Worm (Caenorhabditis elegans) whole organism, young adult: ENCODE measurements around the gene mcm-3AP.

Experiments
- B0019.2 ChIP-seq: fragments of 200-800 bp; sonication (Bioruptor generic); conservative IDR thresholded peaks from 2 replicates; pipeline ENCODE4 v1.3.6; 2022; ENCODE audit warnings: missing genetic modification reagents, missing genetic modification characterization, missing compliant biosample characterization
- B0035.1 ChIP-seq: sonication (generic microtip); optimal IDR thresholded peaks from 2 replicates; lab custom pipeline; 2016; ENCODE audit warnings: missing genetic modification characterization, mild to moderate bottlenecking, missing compliant biosample characterization, missing genotype, missing genetic modification reagents
- B0261.1 ChIP-seq: sonication (generic microtip); optimal IDR thresholded peaks from 2 replicates; lab custom pipeline; 2016; ENCODE audit warnings: mild to moderate bottlenecking, missing genetic modification characterization, moderate library complexity, missing compliant biosample characterization
- B0336.3 ChIP-seq: fragments of 200-800 bp; sonication (Bioruptor generic); IDR thresholded peaks from 2 replicates; pipeline ENCODE4 v1.3.6; 2022; ENCODE audit warnings: missing genetic modification characterization, missing compliant biosample characterization
- D2030.7 ChIP-seq: fragments of 200-800 bp; sonication (Bioruptor generic); IDR thresholded peaks from 2 replicates; pipeline ENCODE4 v1.3.6; 2022; ENCODE audit warnings: missing genetic modification reagents, missing genetic modification characterization, missing compliant biosample characterization
- F22D6.2 ChIP-seq: sonication (generic microtip); optimal IDR thresholded peaks from 2 replicates; lab custom pipeline; 2016; ENCODE audit warnings: mild to moderate bottlenecking, missing genetic modification characterization, missing compliant biosample characterization
- F33H1.4 ChIP-seq: fragments of 200-800 bp; sonication (Bioruptor generic); IDR thresholded peaks from 2 replicates; pipeline ENCODE4 v1.3.6; 2022; ENCODE audit warnings: missing genetic modification reagents, missing genetic modification characterization, missing compliant biosample characterization
- F39B2.1 ChIP-seq: fragments of 200-800 bp; sonication (Bioruptor generic); IDR thresholded peaks from 2 replicates; pipeline ENCODE4 v1.3.6; 2022; ENCODE audit warnings: missing genetic modification reagents, missing genetic modification characterization, missing compliant biosample characterization
- F52B5.7 ChIP-seq: sonication (generic microtip); optimal IDR thresholded peaks from 2 replicates; lab custom pipeline; 2016; ENCODE audit warnings: mild to moderate bottlenecking, missing genetic modification characterization, missing compliant biosample characterization
- F55B11.4 ChIP-seq: sonication (generic microtip); optimal IDR thresholded peaks from 2 replicates; lab custom pipeline; 2016; ENCODE audit warnings: missing compliant biosample characterization, missing genetic modification characterization, borderline replicate concordance; ENCODE audit not compliant: insufficient read depth
- T26A5.8 ChIP-seq: sonication (generic microtip); optimal IDR thresholded peaks from 2 replicates; lab custom pipeline; 2016; ENCODE audit warnings: missing genetic modification characterization, missing compliant biosample characterization
- Y53G8AR.9 ChIP-seq: fragments of 200-800 bp; sonication (Bioruptor generic); conservative IDR thresholded peaks from 2 replicates; pipeline ENCODE4 v1.3.6; 2022; ENCODE audit warnings: missing genetic modification reagents, missing genetic modification characterization, missing compliant biosample characterization
- ama-1 ChIP-seq, 3 experiments: fragments of 150-350 bp in 1 of 3; sonication (generic microtip) in 2 of 3; optimal IDR thresholded peaks; 2 replicates each; lab custom pipeline; 2014 to 2018; ENCODE audit warnings: missing biosample characterization in 2 of 3, missing genetic modification characterization in 2 of 3, missing genetic modification reagents in 2 of 3
- bed-1 ChIP-seq: fragments of 200-800 bp; sonication (Bioruptor generic); IDR thresholded peaks from 2 replicates; pipeline ENCODE4 v1.3.6; 2022; ENCODE audit warnings: missing genetic modification reagents, missing genetic modification characterization, missing compliant biosample characterization
- cebp-1 ChIP-seq, 2 experiments: fragments of 200-800 bp in 1 of 2; sonication (Bioruptor generic) in 1 of 2; sonication (generic microtip) in 1 of 2; IDR thresholded peaks in 1 of 2; optimal IDR thresholded peaks in 1 of 2; 2 replicates each; pipeline versions ENCODE4 v1.3.6 to Lab custom; 2017 to 2022; ENCODE audit warnings: missing compliant biosample characterization in 2 of 2, missing genetic modification characterization in 2 of 2, mild to moderate bottlenecking in 1 of 2, missing genetic modification reagents in 1 of 2, moderate library complexity in 1 of 2
- cebp-2 ChIP-seq: fragments of 200-800 bp; sonication (Bioruptor generic); IDR thresholded peaks from 2 replicates; pipeline ENCODE4 v1.3.6; 2022; ENCODE audit warnings: missing genetic modification characterization, missing compliant biosample characterization
- ceh-91 ChIP-seq: fragments of 200-800 bp; sonication (Bioruptor generic); IDR thresholded peaks from 2 replicates; pipeline ENCODE4 v1.3.6; 2022; ENCODE audit warnings: missing genetic modification reagents, missing genetic modification characterization, missing compliant biosample characterization
- die-1 ChIP-seq: sonication (generic microtip); optimal IDR thresholded peaks from 2 replicates; lab custom pipeline; 2016; ENCODE audit warnings: missing genotype, mild to moderate bottlenecking, missing genetic modification characterization, missing compliant biosample characterization
- dox-1 ChIP-seq: fragments of 200-800 bp; sonication (Bioruptor generic); IDR thresholded peaks from 2 replicates; pipeline ENCODE4 v1.3.6; 2022; ENCODE audit warnings: missing genetic modification reagents, missing genetic modification characterization, missing compliant biosample characterization
- dpff-1 ChIP-seq: sonication (generic microtip); optimal IDR thresholded peaks from 2 replicates; lab custom pipeline; 2017; ENCODE audit warnings: mild to moderate bottlenecking, missing genetic modification characterization, missing compliant biosample characterization
- hmg-1.2 ChIP-seq: fragments of 200-800 bp; sonication (Bioruptor generic); IDR thresholded peaks from 2 replicates; pipeline ENCODE4 v1.3.6; 2022; ENCODE audit warnings: missing genetic modification reagents, missing genetic modification characterization, missing compliant biosample characterization
- lin-26 ChIP-seq: fragments of 200-800 bp; sonication (Bioruptor generic); IDR thresholded peaks from 2 replicates; pipeline ENCODE4 v1.3.6; 2022; ENCODE audit warnings: missing genetic modification reagents, missing genetic modification characterization, missing compliant biosample characterization
- madf-3 ChIP-seq: fragments of 200-800 bp; sonication (Bioruptor generic); IDR thresholded peaks from 2 replicates; pipeline ENCODE4 v1.3.6; 2022; ENCODE audit warnings: missing genetic modification reagents, missing genetic modification characterization, missing compliant biosample characterization
- madf-6 ChIP-seq: fragments of 200-800 bp; sonication (Bioruptor generic); IDR thresholded peaks from 2 replicates; pipeline ENCODE4 v1.3.6; 2022; ENCODE audit warnings: missing genetic modification reagents, missing genetic modification characterization, missing compliant biosample characterization
- nfya-2 ChIP-seq: fragments of 200-800 bp; sonication (Bioruptor generic); IDR thresholded peaks from 2 replicates; pipeline ENCODE4 v1.3.6; 2022; ENCODE audit warnings: missing genetic modification reagents, missing genetic modification characterization, missing compliant biosample characterization
- pbrm-1 ChIP-seq: fragments of 200-800 bp; sonication (Bioruptor generic); IDR thresholded peaks from 2 replicates; pipeline ENCODE4 v1.3.6; 2022; ENCODE audit warnings: missing genetic modification reagents, missing genetic modification characterization, missing compliant biosample characterization
- rec-8 ChIP-seq, 2 experiments: sonication (generic microtip); optimal IDR thresholded peaks; 2 replicates each; lab custom pipeline; 2016; ENCODE audit warnings: mild to moderate bottlenecking in 2 of 2, missing genetic modification characterization in 2 of 2, missing genetic modification reagents in 2 of 2, missing genotype in 2 of 2, missing biosample characterization in 1 of 2, missing compliant biosample characterization in 1 of 2, moderate library complexity in 1 of 2
- sdz-38 ChIP-seq: sonication (generic microtip); optimal IDR thresholded peaks from 2 replicates; lab custom pipeline; 2016; ENCODE audit warnings: missing genotype, missing genetic modification characterization, missing compliant biosample characterization
- snpc-1.1 ChIP-seq: sonication (generic microtip); optimal IDR thresholded peaks from 2 replicates; lab custom pipeline; 2017; ENCODE audit warnings: missing genetic modification characterization, mild to moderate bottlenecking, missing compliant biosample characterization, antibody characterized with exemption, moderate library complexity, missing genotype, missing genetic modification reagents; ENCODE audit not compliant: insufficient read depth
- tlf-1 ChIP-seq: fragments of 200-800 bp; sonication (Bioruptor generic); optimal IDR thresholded peaks from 2 replicates; lab custom pipeline; 2018; ENCODE audit warnings: mild to moderate bottlenecking, missing genetic modification characterization, missing compliant biosample characterization
- ztf-18 ChIP-seq: sonication (generic microtip); optimal IDR thresholded peaks from 2 replicates; lab custom pipeline; 2016; ENCODE audit warnings: missing genotype, mild to moderate bottlenecking, missing genetic modification characterization, missing compliant biosample characterization
- ztf-28 ChIP-seq: fragments of 200-800 bp; sonication (Bioruptor generic); IDR thresholded peaks from 2 replicates; pipeline ENCODE4 v1.3.6; 2022; ENCODE audit warnings: missing genetic modification reagents, missing genetic modification characterization, missing compliant biosample characterization
- ztf-3 ChIP-seq: fragments of 200-800 bp; sonication (Bioruptor generic); optimal IDR thresholded peaks from 2 replicates; lab custom pipeline; 2018; ENCODE audit warnings: mild to moderate bottlenecking, missing genetic modification characterization, missing compliant biosample characterization

The mcm-3AP gene

ce11 chrIV:7983728-7984346 lies 35.4 kb downstream of the mcm-3AP start (continued):
- TF ChIP-seq madf-6 (GFP tag; lab: Robert Waterston, UW) (peak; percentile 55), pbrm-1 (GFP tag; lab: Robert Waterston, UW) (peak; percentile 16; the same call in 1 of the 2 replicates), tlf-1 (GFP tag; lab: Kevin White, UChicago) (peak; percentile 49), ztf-18 (no peak), lin-26 (no peak), madf-3 (peak; percentile 78; the same call in 1 of the 2 replicates), D2030.7 (GFP tag; lab: Robert Waterston, UW) (0 out of 2 replicates have a peak, but pooled peaks have one; percentile 28), F52B5.7 (tag; lab: Kevin White, UChicago) (peak; percentile 89), hmg-1.2 (GFP tag; lab: Robert Waterston, UW) (no peak), dpff-1 (tag; lab: Kevin White, UChicago) (peak; percentile 7), B0336.3 (GFP tag; lab: Robert Waterston, UW) (peak; percentile 91), cebp-1 (GFP tag; IDR thresholded peaks at IDR 0.05; lab: Robert Waterston, UW) (no peak), cebp-1 (tag; optimal IDR thresholded peaks at IDR 0.05; lab: Kevin White, UChicago) (peak; percentile 50), B0035.1 (peak; percentile 28), T26A5.8 (tag; lab: Kevin White, UChicago) (peak; percentile 37), bed-1 (GFP tag; lab: Robert Waterston, UW) (no peak), dox-1 (peak; percentile 30; the same call in 1 of the 2 replicates), Y53G8AR.9 (GFP tag; lab: Robert Waterston, UW) (peak; percentile 52; the same call in 1 of the 2 replicates)
- TF ChIP-seq, all 124 proteins: peak for 37

ce11 chrIV:7985737-7986136 lies 37.3 kb downstream of the mcm-3AP start:
- TF ChIP-seq F52B5.7 (tag; lab: Kevin White, UChicago) (no peak), rec-8 (tag; optimal IDR thresholded peaks at IDR 0.05; lab: Kevin White, UChicago) (no peak), D2030.7 (GFP tag; lab: Robert Waterston, UW) (no peak), ztf-3 (GFP tag; lab: Kevin White, UChicago) (no peak), die-1 (tag; lab: Kevin White, UChicago) (no peak)
- TF ChIP-seq, all 124 proteins: peak for 0

- TF ChIP-seq F55B11.4 = no peak
- no peak for TF ChIP-seq cebp-2 (GFP tag; lab: Robert Waterston, UW)
- TF ChIP-seq nfya-2 (GFP tag; lab: Robert Waterston, UW) = no peak
- TF ChIP-seq lin-26 = no peak
- no peak for TF ChIP-seq ceh-91
- no peak for TF ChIP-seq snpc-1.1 (tag; lab: Kevin White, UChicago)
- no peak for TF ChIP-seq ama-1 (optimal IDR thresholded peaks at IDR 0.05; lab: Kevin White, UChicago)
- TF ChIP-seq ama-1 (GFP tag; optimal IDR thresholded peaks at IDR 0.05; lab: Kevin White, UChicago) = no peak
- no peak for TF ChIP-seq B0261.1 (tag; lab: Kevin White, UChicago)
- TF ChIP-seq sdz-38 (tag; lab: Kevin White, UChicago) = no peak
- TF ChIP-seq B0019.2 (GFP tag; lab: Robert Waterston, UW) = no peak
- no peak for TF ChIP-seq F22D6.2 (tag; lab: Kevin White, UChicago)
- TF ChIP-seq F33H1.4 (GFP tag; lab: Robert Waterston, UW) = no peak
- no peak for TF ChIP-seq hmg-1.2 (GFP tag; lab: Robert Waterston, UW)
- TF ChIP-seq ztf-28 (GFP tag; lab: Robert Waterston, UW) = no peak
- TF ChIP-seq F39B2.1 (GFP tag; lab: Robert Waterston, UW) = no peak
Measured at ce11 chrIV:7987083-7987482, 38.6 kb downstream of the mcm-3AP start, which contains the start of gene mec-17. TSS of gene mec-17 (minus strand) at chrIV:7987183.
